Fruit fly (Drosophila melanogaster) whole organism, embryonic: ENCODE results near the gene Arpc2.

Source experiments
- Ada2b ChIP-seq: fragments of 200-800 bp; sonication (Bioruptor generic); IDR thresholded peaks from 2 replicates; pipeline ENCODE4 v1.3.6; 2022; ENCODE audit warnings: missing biosample characterization, missing genetic modification characterization
- Blimp-1 ChIP-seq: fragments of 200-800 bp; sonication (Bioruptor generic); optimal IDR thresholded peaks from 3 replicates; lab custom pipeline; 2018; ENCODE audit warnings: missing biosample characterization, missing genetic modification characterization, mild to moderate bottlenecking, moderate library complexity, missing genetic modification reagents
- CG10431 ChIP-seq: fragments of 200-800 bp; sonication (Bioruptor generic); optimal IDR thresholded peaks from 3 replicates; lab custom pipeline; 2018; ENCODE audit warnings: missing biosample characterization, mild to moderate bottlenecking, missing genetic modification characterization
- CG10979 ChIP-seq: fragments of 200-800 bp; sonication (Bioruptor generic); optimal IDR thresholded peaks from 2 replicates; lab custom pipeline; 2018; ENCODE audit warnings: missing biosample characterization, mild to moderate bottlenecking, missing genetic modification characterization, moderate library complexity
- CG11695 ChIP-seq: fragments of 200-800 bp; sonication (Bioruptor generic); IDR thresholded peaks from 3 replicates; pipeline ENCODE4 v1.3.6; 2022; ENCODE audit warnings: missing biosample characterization, missing genetic modification characterization
- CG13775 ChIP-seq: fragments of 200-800 bp; sonication (Bioruptor generic); optimal IDR thresholded peaks from 3 replicates; lab custom pipeline; 2017; ENCODE audit warnings: missing biosample characterization, mild to moderate bottlenecking, missing genetic modification characterization
- CG14710 ChIP-seq: fragments of 200-800 bp; sonication (Bioruptor generic); optimal IDR thresholded peaks from 3 replicates; lab custom pipeline; 2019; ENCODE audit warnings: missing biosample characterization, mild to moderate bottlenecking, missing genetic modification characterization, moderate library complexity
- CG1647 ChIP-seq: fragments of 200-800 bp; sonication (Bioruptor generic); optimal IDR thresholded peaks from 3 replicates; lab custom pipeline; 2016; ENCODE audit warnings: missing biosample characterization, missing genetic modification characterization
- CG17186 ChIP-seq: fragments of 200-800 bp; sonication (Bioruptor generic); optimal IDR thresholded peaks from 3 replicates; lab custom pipeline; 2017; ENCODE audit warnings: missing biosample characterization, missing genetic modification reagents, missing genetic modification characterization
- CG18599 ChIP-seq: fragments of 200-800 bp; sonication (Bioruptor generic); optimal IDR thresholded peaks from 3 replicates; lab custom pipeline; 2017; ENCODE audit warnings: missing biosample characterization, missing genetic modification characterization, mild to moderate bottlenecking, moderate library complexity, missing genetic modification reagents
- CG2120 ChIP-seq: fragments of 200-800 bp; sonication (Bioruptor generic); optimal IDR thresholded peaks from 3 replicates; lab custom pipeline; 2016; ENCODE audit warnings: missing biosample characterization, missing genetic modification characterization
- CG2202 ChIP-seq: fragments of 200-800 bp; sonication (Bioruptor generic); optimal IDR thresholded peaks from 2 replicates; lab custom pipeline; 2018; ENCODE audit warnings: missing biosample characterization, mild to moderate bottlenecking, missing genetic modification characterization
- CG30403 ChIP-seq: fragments of 200-800 bp; sonication (Bioruptor generic); optimal IDR thresholded peaks from 3 replicates; lab custom pipeline; 2016; ENCODE audit warnings: missing biosample characterization, missing genetic modification characterization
- CG30431 ChIP-seq: fragments of 200-800 bp; sonication (Bioruptor generic); optimal IDR thresholded peaks from 2 replicates; lab custom pipeline; 2017; ENCODE audit warnings: missing biosample characterization, missing genetic modification characterization
- CG31224 ChIP-seq: fragments of 200-800 bp; sonication (Bioruptor generic); IDR thresholded peaks from 2 replicates; pipeline ENCODE4 v1.3.6; 2022; ENCODE audit warnings: missing biosample characterization, missing genetic modification characterization
- CG4360 ChIP-seq: fragments of 200-800 bp; sonication (Bioruptor generic); IDR thresholded peaks from 2 replicates; pipeline ENCODE4 v1.3.6; 2022; ENCODE audit warnings: missing biosample characterization, missing genetic modification characterization
- CG4820 ChIP-seq: fragments of 200-800 bp; sonication (Bioruptor generic); optimal IDR thresholded peaks from 3 replicates; lab custom pipeline; 2016; ENCODE audit warnings: missing biosample characterization, missing genetic modification characterization
- CG5953 ChIP-seq: fragments of 200-800 bp; sonication (Bioruptor generic); IDR thresholded peaks from 2 replicates; pipeline ENCODE4 v1.3.6; 2022; ENCODE audit warnings: missing biosample characterization, missing genetic modification characterization
- CG9797 ChIP-seq: fragments of 200-800 bp; sonication (Bioruptor generic); optimal IDR thresholded peaks from 3 replicates; lab custom pipeline; 2018; ENCODE audit warnings: missing biosample characterization, mild to moderate bottlenecking, missing genetic modification characterization
- Dll ChIP-seq: fragments of 200-800 bp; sonication (Bioruptor generic); IDR thresholded peaks from 4 replicates; pipeline ENCODE4 v1.3.6; 2022; ENCODE audit warnings: missing biosample characterization, missing genetic modification characterization; ENCODE audit not compliant: partially characterized antibody
- Drgx ChIP-seq: fragments of 200-800 bp; sonication (Bioruptor generic); IDR thresholded peaks from 2 replicates; pipeline ENCODE4 v1.3.6; 2022; ENCODE audit warnings: missing biosample characterization, missing genetic modification characterization
- Gsc ChIP-seq: fragments of 200-800 bp; sonication (Bioruptor generic); IDR thresholded peaks from 2 replicates; pipeline ENCODE4 v1.3.6; 2022; ENCODE audit warnings: missing biosample characterization, missing genetic modification characterization
- HLH54F ChIP-seq: fragments of 200-800 bp; sonication (Bioruptor generic); optimal IDR thresholded peaks from 3 replicates; lab custom pipeline; 2016; ENCODE audit warnings: missing biosample characterization, missing genetic modification characterization
- Hey ChIP-seq: fragments of 200-800 bp; sonication (Bioruptor generic); optimal IDR thresholded peaks from 3 replicates; lab custom pipeline; 2018; ENCODE audit warnings: missing biosample characterization, mild to moderate bottlenecking, missing genetic modification characterization
- Hr51 ChIP-seq, 2 experiments: fragments of 200-800 bp; sonication (Bioruptor generic); optimal IDR thresholded peaks; 2 replicates in 1 of 2; 3 replicates in 1 of 2; lab custom pipeline; 2016 to 2018; ENCODE audit warnings: missing biosample characterization in 2 of 2, missing genetic modification characterization in 2 of 2, mild to moderate bottlenecking in 1 of 2, moderate library complexity in 1 of 2
- Meics ChIP-seq: fragments of 200-800 bp; sonication (Bioruptor generic); optimal IDR thresholded peaks from 2 replicates; lab custom pipeline; 2017; ENCODE audit warnings: missing biosample characterization, mild to moderate bottlenecking, missing genetic modification characterization
- Oli ChIP-seq: fragments of 200-800 bp; sonication (Bioruptor generic); optimal IDR thresholded peaks from 2 replicates; lab custom pipeline; 2018; ENCODE audit warnings: missing biosample characterization, mild to moderate bottlenecking, missing genetic modification characterization, moderate library complexity
- Pdp1 ChIP-seq, 2 experiments: fragments of 200-800 bp; sonication (Bioruptor generic); optimal IDR thresholded peaks; 3 replicates each; lab custom pipeline; 2016; ENCODE audit warnings: missing biosample characterization in 2 of 2, missing genetic modification characterization in 2 of 2, mild to moderate bottlenecking in 1 of 2, moderate library complexity in 1 of 2
- Ptx1 ChIP-seq: fragments of 200-800 bp; sonication (Bioruptor generic); IDR thresholded peaks from 2 replicates; pipeline ENCODE4 v1.3.6; 2022; ENCODE audit warnings: missing biosample characterization, missing genetic modification characterization
- Sox102F ChIP-seq: fragments of 200-800 bp; sonication (Bioruptor generic); optimal IDR thresholded peaks from 2 replicates; lab custom pipeline; 2018; ENCODE audit warnings: missing biosample characterization, mild to moderate bottlenecking, missing genetic modification characterization, moderate library complexity
- Xbp1 ChIP-seq: fragments of 200-800 bp; sonication (Bioruptor generic); optimal IDR thresholded peaks from 3 replicates; lab custom pipeline; 2016; ENCODE audit warnings: missing biosample characterization, mild to moderate bottlenecking, missing genetic modification characterization
- Xrp1 ChIP-seq: fragments of 200-800 bp; sonication (Bioruptor generic); IDR thresholded peaks from 2 replicates; pipeline ENCODE4 v1.3.6; 2022; ENCODE audit warnings: missing biosample characterization, missing genetic modification characterization
- al ChIP-seq: fragments of 200-800 bp; sonication (Bioruptor generic); IDR thresholded peaks from 2 replicates; pipeline ENCODE4 v1.3.6; 2022; ENCODE audit warnings: missing biosample characterization, missing genetic modification characterization
- aop ChIP-seq: fragments of 200-800 bp; sonication (Bioruptor generic); IDR thresholded peaks from 2 replicates; pipeline ENCODE4 v1.3.6; 2022; ENCODE audit warnings: missing biosample characterization, missing genetic modification characterization
- bcd ChIP-seq: fragments of 200-800 bp; sonication (Bioruptor generic); optimal IDR thresholded peaks from 2 replicates; lab custom pipeline; 2017; ENCODE audit warnings: missing biosample characterization, mild to moderate bottlenecking, missing genetic modification characterization
- bsh ChIP-seq, 2 experiments: fragments of 200-800 bp; sonication (Bioruptor generic); optimal IDR thresholded peaks; 2 replicates each; lab custom pipeline; 2017 to 2018; ENCODE audit warnings: mild to moderate bottlenecking in 2 of 2, missing biosample characterization in 2 of 2, missing genetic modification characterization in 2 of 2, moderate library complexity in 1 of 2
- dimm ChIP-seq: fragments of 200-800 bp; sonication (Bioruptor generic); IDR thresholded peaks from 2 replicates; pipeline ENCODE4 v1.3.6; 2022; ENCODE audit warnings: missing biosample characterization, missing genetic modification characterization
- dysf ChIP-seq: fragments of 200-800 bp; sonication (Bioruptor generic); IDR thresholded peaks from 3 replicates; pipeline ENCODE4 v1.3.6; 2022; ENCODE audit warnings: missing biosample characterization, missing genetic modification characterization
- grn ChIP-seq: fragments of 200-800 bp; sonication (Bioruptor generic); optimal IDR thresholded peaks from 3 replicates; lab custom pipeline; 2017; ENCODE audit warnings: missing biosample characterization, missing genetic modification characterization
- jigr1 ChIP-seq: fragments of 200-800 bp; sonication (Bioruptor generic); IDR thresholded peaks from 3 replicates; pipeline ENCODE4 v1.3.6; 2022; ENCODE audit warnings: missing biosample characterization, missing genetic modification characterization
- kay ChIP-seq: fragments of 200-800 bp; sonication (Bioruptor generic); optimal IDR thresholded peaks from 2 replicates; lab custom pipeline; 2016; ENCODE audit warnings: missing biosample characterization, missing genetic modification characterization
- nau ChIP-seq: fragments of 200-800 bp; sonication (Bioruptor generic); optimal IDR thresholded peaks from 3 replicates; lab custom pipeline; 2017; ENCODE audit warnings: missing biosample characterization, mild to moderate bottlenecking, missing genetic modification characterization, missing genetic modification reagents
- nerfin-1 ChIP-seq: fragments of 200-800 bp; sonication (Bioruptor generic); optimal IDR thresholded peaks from 3 replicates; lab custom pipeline; 2019; ENCODE audit warnings: missing biosample characterization, mild to moderate bottlenecking, missing genetic modification characterization, moderate library complexity
- prd ChIP-seq, 3 experiments: fragments of >200 bp in 2 of 3; fragments of 200-800 bp in 1 of 3; sonication (Bioruptor generic) in 1 of 3; optimal IDR thresholded peaks in 2 of 3; IDR thresholded peaks in 1 of 3; 2 replicates in 2 of 3; 3 replicates in 1 of 3; pipeline versions ENCODE4 v1.3.6 to Lab custom; 2017 to 2022; ENCODE audit warnings: missing biosample characterization in 1 of 3, missing genetic modification characterization in 1 of 3
- sens ChIP-seq: fragments of 200-800 bp; sonication (Bioruptor generic); peaks from one replicate; lab custom pipeline; 2016; ENCODE audit warnings: missing biosample characterization, missing genetic modification characterization
- sisA ChIP-seq: fragments of 200-800 bp; sonication (Bioruptor generic); IDR thresholded peaks from 2 replicates; pipeline ENCODE4 v1.3.6; 2022; ENCODE audit warnings: missing biosample characterization, missing genetic modification characterization
- zfh1 ChIP-seq: fragments of 200-800 bp; sonication (Bioruptor generic); IDR thresholded peaks from 3 replicates; pipeline ENCODE4 v1.3.6; 2022; ENCODE audit warnings: missing biosample characterization, missing genetic modification characterization

The Arpc2 gene

dm6 chr2L:20416754-20417563, at the start of gene Arpc2, which contains the start of gene CG10949 (continued):
- TF ChIP-seq Xbp1 (GFP tag; lab: Kevin White, UChicago) (peak; percentile 65), al (GFP tag; lab: Robert Waterston, UW) (peak; percentile 63), aop (no peak), kay (no peak), Gsc (no peak), nau (GFP tag; lab: Kevin White, UChicago) (no peak)

DNA sequence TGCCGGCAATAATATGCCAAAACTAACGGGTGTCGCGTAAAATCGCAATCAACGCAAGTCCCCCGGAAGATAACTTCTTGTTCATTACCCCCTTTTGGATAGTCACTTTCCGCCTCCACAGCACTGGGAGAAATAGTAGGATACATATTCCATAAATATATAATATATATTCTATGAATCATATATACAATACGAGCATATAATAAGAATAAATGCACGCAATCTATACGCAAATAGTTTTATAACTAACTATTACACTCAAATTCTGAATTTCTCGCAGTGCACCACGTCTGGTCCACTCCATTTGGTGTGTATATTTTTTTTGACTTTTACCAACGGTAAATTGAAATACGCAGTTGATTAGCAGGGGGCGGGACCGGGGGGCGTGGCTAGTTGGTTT, 46.7 kb upstream of the Arpc2 start:
- TF ChIP-seq CG10979 (tag; lab: Kevin White, UChicago) (peak; percentile 29), CG9797 (GFP tag; lab: Kevin White, UChicago) (no peak), bcd (GFP tag; lab: Kevin White, UChicago) (no peak), Dll (GFP tag; lab: Robert Waterston, UW) (no peak), nerfin-1 (tag; lab: Kevin White, UChicago) (no peak), bsh (GFP tag; optimal IDR thresholded peaks at IDR 0.05; lab: Kevin White, UChicago) (peak in 1 of 2 experiments; percentile 69), Hey (tag; lab: Kevin White, UChicago) (no peak), Oli (tag; lab: Kevin White, UChicago) (peak; percentile 21), CG31224 (GFP tag; lab: Robert Waterston, UW) (no peak), dimm (GFP tag; lab: Robert Waterston, UW) (no peak), CG4360 (no peak), sens (GFP tag; lab: Kevin White, UChicago) (no peak), CG17186 (GFP tag; lab: Kevin White, UChicago) (no peak), Sox102F (peak; percentile 46), Meics (GFP tag; lab: Kevin White, UChicago) (no peak), CG11695 (GFP tag; lab: Robert Waterston, UW) (0 out of 3 replicates have a peak, but pooled peaks have one; percentile 36), CG18599 (GFP tag; lab: Kevin White, UChicago) (peak; percentile 1), Xbp1 (GFP tag; lab: Kevin White, UChicago) (peak; percentile 8), sisA (peak; percentile 37; the same call in 1 of the 2 replicates), dysf (GFP tag; lab: Robert Waterston, UW) (no peak), Drgx (peak; percentile 43; the same call in 1 of the 2 replicates), zfh1 (GFP tag; lab: Robert Waterston, UW) (0 out of 3 replicates have a peak, but pooled peaks have one; percentile 5), CG14710 (tag; lab: Kevin White, UChicago) (peak; percentile 6), CG30431 (GFP tag; lab: Kevin White, UChicago) (peak; percentile 19), HLH54F (GFP tag; lab: Kevin White, UChicago) (no peak), prd (optimal IDR thresholded peaks at IDR 0.05; lab: Kevin White, UChicago) (no peak), prd (GFP tag; IDR thresholded peaks at IDR 0.05; lab: Robert Waterston, UW) (0 out of 3 replicates have a peak, but pooled peaks have one; percentile 29), CG13775 (GFP tag; lab: Kevin White, UChicago) (peak; percentile 2), CG4820 (GFP tag; lab: Kevin White, UChicago) (peak; percentile 2), Blimp-1 (GFP tag; lab: Kevin White, UChicago) (peak; percentile 62), CG1647 (GFP tag; lab: Kevin White, UChicago) (no peak), Xrp1 (GFP tag; lab: Robert Waterston, UW) (peak; percentile 35; the same call in 1 of the 2 replicates), CG30403 (peak; percentile 9), CG2120 (no peak), grn (GFP tag; lab: Kevin White, UChicago) (no peak), CG5953 (GFP tag; lab: Robert Waterston, UW) (no peak), Hr51 (GFP tag; optimal IDR thresholded peaks at IDR 0.05; lab: Kevin White, UChicago) (no peak), Pdp1 (GFP tag; optimal IDR thresholded peaks at IDR 0.05; lab: Kevin White, UChicago) (no peak), Ptx1 (GFP tag; lab: Robert Waterston, UW) (0 out of 2 replicates have a peak, but pooled peaks have one; percentile 8), CG2202 (tag; lab: Kevin White, UChicago) (no peak), CG10431 (GFP tag; lab: Kevin White, UChicago) (no peak), jigr1 (GFP tag; lab: Robert Waterston, UW) (no peak), Ada2b (GFP tag; lab: Robert Waterston, UW) (peak; percentile 26; the same call in 1 of the 2 replicates)
